Worm (Caenorhabditis elegans) whole organism, midembryonic: ENCODE data around the gene srx-18.

Experiments
- T22C8.4 ChIP-seq: fragments of 200-800 bp; sonication (Bioruptor generic); IDR thresholded peaks from 2 replicates; pipeline ENCODE4 v1.3.6; 2022; ENCODE audit warnings: missing genetic modification characterization, missing compliant biosample characterization
- cog-1 ChIP-seq: sonication (generic microtip); optimal IDR thresholded peaks from 2 replicates; lab custom pipeline; 2016; ENCODE audit warnings: missing genetic modification characterization, missing compliant biosample characterization
- flt-1 ChIP-seq: fragments of 200-800 bp; sonication (Bioruptor generic); IDR thresholded peaks from 2 replicates; pipeline ENCODE4 v1.3.6; 2022; ENCODE audit warnings: missing genetic modification characterization, missing compliant biosample characterization
- tab-1 ChIP-seq: fragments of 200-800 bp; sonication (Bioruptor generic); IDR thresholded peaks from 2 replicates; pipeline ENCODE4 v1.3.6; 2022; ENCODE audit warnings: missing genetic modification characterization, missing compliant biosample characterization
- ztf-23 ChIP-seq: fragments of 200-800 bp; sonication (Bioruptor generic); IDR thresholded peaks from 2 replicates; pipeline ENCODE4 v1.3.6; 2022; ENCODE audit warnings: missing genetic modification reagents, missing genetic modification characterization, missing compliant biosample characterization

DNA sequence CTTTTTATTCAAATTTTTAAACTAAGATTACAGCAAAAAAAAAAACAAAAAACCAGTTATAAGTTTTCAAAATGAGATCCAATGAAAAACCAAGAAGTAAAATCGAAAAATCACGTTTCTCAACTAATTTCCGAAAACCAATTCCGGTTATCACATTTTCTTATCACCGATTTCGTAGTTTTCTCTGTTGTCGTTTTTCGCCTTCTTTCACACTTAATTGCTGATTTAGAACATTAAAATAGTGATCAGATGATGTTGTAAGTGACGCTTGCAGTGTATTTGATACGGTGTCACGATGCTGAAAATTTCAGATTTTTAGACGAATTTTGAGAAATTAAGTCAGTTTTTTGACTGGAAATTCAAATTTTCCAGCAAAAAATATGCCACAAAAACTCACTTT is 18.4 kb downstream of the srx-18 start:
- TF ChIP-seq T22C8.4 (no peak), flt-1 (no peak), cog-1 (tag; lab: Kevin White, UChicago) (no peak), tab-1 (GFP tag; lab: Robert Waterston, UW) (no peak), ztf-23 (GFP tag; lab: Robert Waterston, UW) (no peak)
